Worm (Caenorhabditis elegans) whole organism, early embryonic: ENCODE data around the gene ubl-1.

Experiments
- B0310.2 ChIP-seq: sonication (generic microtip); optimal IDR thresholded peaks from 2 replicates; lab custom pipeline; 2016; ENCODE audit warnings: mild to moderate bottlenecking, missing genetic modification characterization, missing compliant biosample characterization
- F13C5.2 ChIP-seq: sonication (generic microtip); optimal IDR thresholded peaks from 2 replicates; lab custom pipeline; 2017; ENCODE audit warnings: mild to moderate bottlenecking, missing genetic modification characterization, inconsistent platforms, missing compliant biosample characterization
- aly-1 ChIP-seq: sonication (generic microtip); optimal IDR thresholded peaks from 2 replicates; lab custom pipeline; 2016; ENCODE audit warnings: missing genetic modification characterization, missing compliant biosample characterization
- ama-1 ChIP-seq: fragments of 150-350 bp; optimal IDR thresholded peaks from 2 replicates; lab custom pipeline; 2014
- ceh-13 ChIP-seq: fragments of 200-800 bp; sonication (Bioruptor generic); optimal IDR thresholded peaks from 2 replicates; lab custom pipeline; 2018; ENCODE audit warnings: mild to moderate bottlenecking, missing genetic modification characterization, missing compliant biosample characterization
- ceh-36 ChIP-seq: sonication (generic microtip); optimal IDR thresholded peaks from 2 replicates; lab custom pipeline; 2016; ENCODE audit warnings: missing genetic modification characterization, inconsistent platforms, missing compliant biosample characterization
- ets-7 ChIP-seq: sonication (generic microtip); optimal IDR thresholded peaks from 2 replicates; lab custom pipeline; 2016; ENCODE audit warnings: missing genotype, missing genetic modification characterization, missing compliant biosample characterization
- flt-1 ChIP-seq: fragments of 200-800 bp; sonication (Bioruptor generic); IDR thresholded peaks from 2 replicates; pipeline ENCODE4 v1.3.6; 2022; ENCODE audit warnings: missing genetic modification characterization, missing compliant biosample characterization
- hmbx-1 ChIP-seq: sonication (generic microtip); optimal IDR thresholded peaks from 2 replicates; lab custom pipeline; 2016; ENCODE audit warnings: mild to moderate bottlenecking, missing genetic modification characterization, missing compliant biosample characterization
- hmg-4 ChIP-seq: fragments of 200-800 bp; sonication (Bioruptor generic); optimal IDR thresholded peaks from 2 replicates; lab custom pipeline; 2018; ENCODE audit warnings: mild to moderate bottlenecking, missing genetic modification characterization, missing compliant biosample characterization
- hnd-1 ChIP-seq: sonication (generic microtip); optimal IDR thresholded peaks from 2 replicates; lab custom pipeline; 2016; ENCODE audit warnings: missing genetic modification characterization, missing compliant biosample characterization
- pes-1 ChIP-seq: fragments of 200-800 bp; sonication (Bioruptor generic); IDR thresholded peaks from 2 replicates; pipeline ENCODE4 v1.3.6; 2022; ENCODE audit warnings: missing genetic modification reagents, missing genetic modification characterization, missing compliant biosample characterization
- scrt-1 ChIP-seq: fragments of 200-800 bp; sonication (Bioruptor generic); IDR thresholded peaks from 2 replicates; pipeline ENCODE4 v1.3.6; 2022; ENCODE audit warnings: missing genetic modification characterization, missing compliant biosample characterization
- sea-1 ChIP-seq: fragments of 200-800 bp; sonication (Bioruptor generic); conservative IDR thresholded peaks from 2 replicates; pipeline ENCODE4 v1.3.6; 2022; ENCODE audit warnings: missing genetic modification characterization, missing compliant biosample characterization
- tbx-11 ChIP-seq: fragments of 200-800 bp; sonication (Bioruptor generic); IDR thresholded peaks from 2 replicates; pipeline ENCODE4 v1.3.6; 2022; ENCODE audit warnings: missing genetic modification characterization, missing compliant biosample characterization
- tbx-37 ChIP-seq: fragments of 200-800 bp; sonication (Bioruptor generic); conservative IDR thresholded peaks from 2 replicates; pipeline ENCODE4 v1.3.6; 2022; ENCODE audit warnings: missing genetic modification reagents, missing genetic modification characterization, missing compliant biosample characterization
- tra-4 ChIP-seq: sonication (generic microtip); optimal IDR thresholded peaks from 2 replicates; lab custom pipeline; 2017; ENCODE audit warnings: missing genetic modification characterization, missing compliant biosample characterization

ubl-1 gene

ce11 chrIII:3035977-3036376 lies 32.1 kb upstream of the ubl-1 start:
- TF ChIP-seq tbx-11 (GFP tag; lab: Robert Waterston, UW) = no peak
- no peak for TF ChIP-seq ceh-36 (tag; lab: Kevin White, UChicago)
- TF ChIP-seq hmg-4 (GFP tag; lab: Kevin White, UChicago) = no peak
- TF ChIP-seq tbx-37 = no peak
- TF ChIP-seq ama-1 (lab: Kevin White, UChicago) = no peak
- no peak for TF ChIP-seq ceh-13 (GFP tag; lab: Kevin White, UChicago)
- no peak for TF ChIP-seq hmbx-1 (tag; lab: Kevin White, UChicago)
- TF ChIP-seq scrt-1 (GFP tag; lab: Robert Waterston, UW) = no peak
- no peak for TF ChIP-seq ets-7 (tag; lab: Kevin White, UChicago)
- no peak for TF ChIP-seq tra-4
- no peak for TF ChIP-seq F13C5.2 (tag; lab: Kevin White, UChicago)
- no peak for TF ChIP-seq pes-1 (GFP tag; lab: Robert Waterston, UW)
- no peak for TF ChIP-seq aly-1
- TF ChIP-seq B0310.2 = no peak
- no peak for TF ChIP-seq flt-1 (GFP tag; lab: Robert Waterston, UW)
- no peak for TF ChIP-seq hnd-1
- TF ChIP-seq sea-1 = no peak

ce11 chrIII:3037346-3037745 lies 30.8 kb upstream of the ubl-1 start:
- TF ChIP-seq tra-4 = no peak
- TF ChIP-seq F13C5.2 (tag; lab: Kevin White, UChicago) = no peak
- TF ChIP-seq flt-1 (GFP tag; lab: Robert Waterston, UW) = no peak
- no peak for TF ChIP-seq ceh-13 (GFP tag; lab: Kevin White, UChicago)
- TF ChIP-seq ets-7 (tag; lab: Kevin White, UChicago) = no peak
- no peak for TF ChIP-seq hmg-4 (GFP tag; lab: Kevin White, UChicago)
- TF ChIP-seq hnd-1 = no peak
- no peak for TF ChIP-seq ama-1 (lab: Kevin White, UChicago)
- TF ChIP-seq tbx-37 = no peak
- no peak for TF ChIP-seq sea-1
- TF ChIP-seq hmbx-1 (tag; lab: Kevin White, UChicago) = no peak
- TF ChIP-seq aly-1 = no peak

- TF ChIP-seq ceh-13 (GFP tag; lab: Kevin White, UChicago) = no peak
- no peak for TF ChIP-seq hnd-1
- TF ChIP-seq tbx-11 (GFP tag; lab: Robert Waterston, UW) = no peak
- no peak for TF ChIP-seq flt-1 (GFP tag; lab: Robert Waterston, UW)
- TF ChIP-seq B0310.2 = no peak
- no peak for TF ChIP-seq pes-1 (GFP tag; lab: Robert Waterston, UW)
- TF ChIP-seq sea-1 = no peak
- no peak for TF ChIP-seq ceh-36 (tag; lab: Kevin White, UChicago)
- no peak for TF ChIP-seq hmg-4 (GFP tag; lab: Kevin White, UChicago)
- TF ChIP-seq tbx-37 = no peak
- TF ChIP-seq scrt-1 (GFP tag; lab: Robert Waterston, UW) = no peak
- no peak for TF ChIP-seq ets-7 (tag; lab: Kevin White, UChicago)
- no peak for TF ChIP-seq F13C5.2 (tag; lab: Kevin White, UChicago)
- TF ChIP-seq ama-1 (lab: Kevin White, UChicago) = no peak
- TF ChIP-seq tra-4 = no peak
- TF ChIP-seq aly-1 = no peak
- no peak for TF ChIP-seq hmbx-1 (tag; lab: Kevin White, UChicago)
These were observed 27.2 kb upstream of the ubl-1 start, which contains the start of gene daf-2 for ce11 chrIII:3040735-3041439. daf-2 (minus strand) TSS chrIII:3040846.

ce11 chrIII:3047040-3047439 lies 21.1 kb upstream of the ubl-1 start, which contains the start of gene cutl-25:
cutl-25 (minus strand) TSS chrIII:3047140.
- no peak for TF ChIP-seq ceh-36 (tag; lab: Kevin White, UChicago)
- TF ChIP-seq sea-1 = no peak

- TF ChIP-seq sea-1 = no peak
These were observed 20.2 kb upstream of the ubl-1 start for ce11 chrIII:3047909-3048308.

ce11 chrIII:3055878-3056277 lies 12.2 kb upstream of the ubl-1 start:
- no peak for TF ChIP-seq flt-1 (GFP tag; lab: Robert Waterston, UW)
- TF ChIP-seq ceh-36 (tag; lab: Kevin White, UChicago) = peak; percentile 91
- no peak for TF ChIP-seq hmbx-1 (tag; lab: Kevin White, UChicago)
- no peak for TF ChIP-seq ets-7 (tag; lab: Kevin White, UChicago)
- no peak for TF ChIP-seq ceh-13 (GFP tag; lab: Kevin White, UChicago)

ce11 chrIII:3060262-3060661 lies 7.8 kb upstream of the ubl-1 start, which contains the start of gene fipr-29:
fipr-29 (minus strand) TSS chrIII:3060362.
- no peak for TF ChIP-seq aly-1
- TF ChIP-seq B0310.2 = no peak
- no peak for TF ChIP-seq pes-1 (GFP tag; lab: Robert Waterston, UW)
- TF ChIP-seq tra-4 = no peak
- TF ChIP-seq ceh-36 (tag; lab: Kevin White, UChicago) = no peak
- TF ChIP-seq F13C5.2 (tag; lab: Kevin White, UChicago) = no peak
- TF ChIP-seq flt-1 (GFP tag; lab: Robert Waterston, UW) = no peak
- TF ChIP-seq ets-7 (tag; lab: Kevin White, UChicago) = no peak
- no peak for TF ChIP-seq scrt-1 (GFP tag; lab: Robert Waterston, UW)
- no peak for TF ChIP-seq ceh-13 (GFP tag; lab: Kevin White, UChicago)
- TF ChIP-seq sea-1 = no peak
- no peak for TF ChIP-seq tbx-37
- TF ChIP-seq hnd-1 = no peak
- no peak for TF ChIP-seq hmbx-1 (tag; lab: Kevin White, UChicago)
- TF ChIP-seq ama-1 (lab: Kevin White, UChicago) = no peak
- no peak for TF ChIP-seq tbx-11 (GFP tag; lab: Robert Waterston, UW)

- 0 out of 2 replicates have a peak, but pooled peaks have one; percentile 14 for TF ChIP-seq pes-1 (GFP tag; lab: Robert Waterston, UW)
- no peak for TF ChIP-seq aly-1
- no peak for TF ChIP-seq scrt-1 (GFP tag; lab: Robert Waterston, UW)
- no peak for TF ChIP-seq sea-1
- no peak for TF ChIP-seq tbx-11 (GFP tag; lab: Robert Waterston, UW)
These were observed 6.8 kb upstream of the ubl-1 start for ce11 chrIII:3061289-3061688.
